Worm (Caenorhabditis elegans): ENCODE measurements around the gene btbd-10.

DNA sequence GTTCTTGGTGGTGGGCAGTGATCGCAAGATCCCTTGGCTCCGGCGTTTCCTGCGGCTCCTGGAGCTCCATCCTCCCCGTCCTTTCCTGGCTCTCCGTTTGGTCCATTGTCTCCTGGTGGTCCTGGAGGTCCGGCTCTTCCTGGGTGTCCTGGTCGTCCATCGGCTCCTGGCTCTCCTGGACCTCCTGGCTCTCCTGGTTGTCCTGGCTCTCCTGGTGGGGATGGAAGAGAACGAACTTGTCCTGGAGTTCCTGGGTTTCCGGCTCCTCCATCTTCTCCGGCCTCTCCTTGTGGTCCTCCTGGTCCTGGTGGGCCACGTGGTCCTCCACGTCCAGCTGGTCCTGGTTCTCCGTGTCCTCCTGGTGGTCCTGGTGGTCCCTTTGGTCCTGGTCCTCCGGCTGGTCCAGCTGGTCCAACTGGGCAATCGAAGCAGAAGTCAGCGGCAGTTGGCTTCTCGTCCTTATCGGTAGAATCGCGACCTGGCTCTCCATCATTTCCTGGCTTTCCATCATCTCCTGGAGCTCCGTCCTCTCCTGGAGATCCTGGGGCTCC, 34.9 kb upstream of the btbd-10 start:
- TF ChIP-seq ref-2 (tag; optimal IDR thresholded peaks at IDR 0.05) (no peak), ceh-18 (tag; optimal IDR thresholded peaks at IDR 0.05) (no peak), lin-11 (tag; optimal IDR thresholded peaks at IDR 0.05) (no peak), pqm-1 (tag; optimal IDR thresholded peaks at IDR 0.05) (no peak), tbx-2 (tag; optimal IDR thresholded peaks at IDR 0.05) (no peak), C38D4.7 (GFP tag; optimal IDR thresholded peaks at IDR 0.05) (no peak), fkh-10 (GFP tag; optimal IDR thresholded peaks at IDR 0.05) (no peak), gmeb-2 (tag; optimal IDR thresholded peaks at IDR 0.05) (no peak), hlh-30 (tag; optimal IDR thresholded peaks at IDR 0.05; ENCODE audit: insufficient read depth) (no peak)
